Fruit fly (Drosophila melanogaster) Kc167 (cell line): Measurements from ENCODE around the gene bcn92.

Experiments used
- Myc ChIP-seq: fragments of >200 bp; optimal IDR thresholded peaks from 2 replicates; lab custom pipeline; 2017; ENCODE audit warnings: missing external identifiers
- Sin3A ChIP-seq: fragments of >200 bp; optimal IDR thresholded peaks from 2 replicates; lab custom pipeline; 2018; ENCODE audit warnings: missing external identifiers
- h ChIP-seq: fragments of >200 bp; optimal IDR thresholded peaks from 3 replicates; lab custom pipeline; 2018; ENCODE audit warnings: missing external identifiers
- insv ChIP-seq: fragments of >200 bp; optimal IDR thresholded peaks from 3 replicates; lab custom pipeline; 2018; ENCODE audit warnings: missing external identifiers
- psq ChIP-seq: fragments of >200 bp; optimal IDR thresholded peaks from 2 replicates; lab custom pipeline; 2017; ENCODE audit warnings: missing external identifiers
- ttk ChIP-seq: sonication (Bioruptor generic); optimal IDR thresholded peaks from 2 replicates; lab custom pipeline; 2017; ENCODE audit warnings: missing external identifiers

bcn92 gene

dm6 chrX:2142275-2142934 lies 7.0 kb downstream of the bcn92 start:
- TF ChIP-seq Myc (lab: Kevin White, UChicago) (no peak), Sin3A (lab: Kevin White, UChicago) (no peak), psq (no peak), h (no peak), ttk (lab: Kevin White, UChicago) (no peak), insv (lab: Kevin White, UChicago) (no peak)

- TF ChIP-seq h (no peak), ttk (lab: Kevin White, UChicago) (no peak), Myc (lab: Kevin White, UChicago) (no peak), psq (no peak), Sin3A (lab: Kevin White, UChicago) (no peak), insv (lab: Kevin White, UChicago) (no peak)
These were observed 7.6 kb downstream of the bcn92 start for dm6 chrX:2141854-2142216.

dm6 chrX:2141159-2141853 lies 8.1 kb downstream of the bcn92 start, which contains the start of gene D2hgdh:
Gene D2hgdh, plus strand, starts transcription at chrX:2141489.
- TF ChIP-seq psq = no peak
- TF ChIP-seq ttk (lab: Kevin White, UChicago) = no peak
- no peak for TF ChIP-seq h
- TF ChIP-seq Myc (lab: Kevin White, UChicago) = no peak

DNA sequence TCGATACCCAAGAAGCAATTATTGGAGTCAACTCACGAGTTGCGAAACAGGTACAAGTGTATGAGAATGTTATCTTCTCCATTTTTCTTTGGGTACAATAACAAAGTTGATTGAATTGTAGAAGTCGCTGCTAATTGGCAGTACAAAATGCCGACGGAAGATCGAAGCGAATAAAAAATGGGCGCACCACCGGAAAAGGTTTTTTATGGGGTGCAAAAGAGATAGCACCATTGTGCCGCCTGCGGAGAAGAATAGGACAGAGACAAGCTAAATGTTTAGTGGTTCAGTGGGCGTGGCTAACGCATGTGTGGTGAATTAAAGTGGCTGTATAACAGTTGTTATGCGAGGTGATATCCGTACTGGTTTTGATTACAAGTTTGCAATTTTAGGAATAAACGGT lies 9.0 kb downstream of the bcn92 start:
- TF ChIP-seq Myc (lab: Kevin White, UChicago) (no peak), Sin3A (lab: Kevin White, UChicago) (no peak)

dm6 chrX:2139610-2140009 lies 9.8 kb downstream of the bcn92 start:
- TF ChIP-seq insv (lab: Kevin White, UChicago) (no peak), h (no peak), Myc (lab: Kevin White, UChicago) (no peak), Sin3A (lab: Kevin White, UChicago) (no peak), psq (no peak), ttk (lab: Kevin White, UChicago) (no peak)

DNA sequence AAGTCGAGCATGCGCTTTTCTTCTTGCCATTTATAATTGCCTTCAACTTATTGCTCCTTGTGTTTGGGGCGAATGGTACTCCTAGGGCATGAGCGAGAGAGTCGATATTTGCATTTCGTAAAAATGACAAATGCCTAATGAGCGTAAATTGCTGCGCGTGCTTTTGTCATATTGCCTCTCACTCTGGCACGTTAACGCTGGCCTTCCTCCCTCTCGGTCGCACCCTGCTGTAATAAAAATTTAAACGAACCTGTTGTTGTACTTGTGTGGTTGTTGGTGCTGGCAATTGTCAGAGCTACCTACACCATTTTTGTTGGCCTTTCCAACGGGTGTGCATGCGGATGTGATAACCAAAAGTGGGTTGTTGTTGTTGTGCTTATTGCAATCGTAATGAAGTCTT lies 11.0 kb downstream of the bcn92 start:
- no peak for TF ChIP-seq ttk (lab: Kevin White, UChicago)

DNA sequence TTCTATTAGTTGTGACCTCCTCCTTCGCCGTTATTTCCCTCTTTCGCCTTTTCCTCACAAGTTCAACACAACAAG lies 11.3 kb downstream of the bcn92 start, which contains the start of gene ph-p:
Gene ph-p, minus strand, starts transcription at position 30 of the 75 bp plus-strand sequence.
- TF ChIP-seq Sin3A (lab: Kevin White, UChicago) = no peak

dm6 chrX:2137587-2138341 lies 11.7 kb downstream of the bcn92 start:
- no peak for TF ChIP-seq psq
- TF ChIP-seq h = no peak
- no peak for TF ChIP-seq Sin3A (lab: Kevin White, UChicago)
- TF ChIP-seq Myc (lab: Kevin White, UChicago) = no peak
- TF ChIP-seq ttk (lab: Kevin White, UChicago) = no peak

DNA sequence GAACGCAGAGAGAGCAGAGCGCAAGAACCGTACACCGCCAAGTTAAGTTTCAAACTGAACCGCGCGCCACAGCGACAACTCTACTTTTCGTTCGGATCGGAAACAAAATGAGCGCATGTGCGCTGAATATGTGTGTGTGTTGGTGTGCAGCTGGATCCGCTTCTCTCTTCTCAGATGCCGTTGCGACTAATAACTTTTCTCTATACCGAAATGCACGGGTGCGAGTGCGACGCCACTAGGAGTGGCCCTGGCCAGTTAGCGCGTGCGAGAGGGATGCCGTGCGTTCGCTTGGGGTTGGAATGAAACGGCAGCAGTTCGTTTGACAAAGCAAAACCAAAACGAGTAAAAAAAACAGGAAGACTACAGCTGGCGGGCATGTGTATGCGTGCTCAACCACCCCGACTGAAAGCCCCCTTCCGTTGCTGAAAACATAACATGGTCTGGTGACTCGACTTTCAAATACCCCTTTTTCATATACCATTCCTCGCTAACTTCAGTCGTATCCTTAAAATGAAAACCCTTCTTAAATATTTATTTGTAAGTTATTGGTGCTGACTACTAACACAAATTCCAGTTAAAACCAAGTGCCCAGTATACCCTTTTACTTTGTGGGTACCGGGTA lies 12.5 kb downstream of the bcn92 start:
- TF ChIP-seq ttk (lab: Kevin White, UChicago) (no peak), Sin3A (lab: Kevin White, UChicago) (no peak), psq (no peak), Myc (lab: Kevin White, UChicago) (no peak), h (no peak), insv (lab: Kevin White, UChicago) (no peak)

DNA sequence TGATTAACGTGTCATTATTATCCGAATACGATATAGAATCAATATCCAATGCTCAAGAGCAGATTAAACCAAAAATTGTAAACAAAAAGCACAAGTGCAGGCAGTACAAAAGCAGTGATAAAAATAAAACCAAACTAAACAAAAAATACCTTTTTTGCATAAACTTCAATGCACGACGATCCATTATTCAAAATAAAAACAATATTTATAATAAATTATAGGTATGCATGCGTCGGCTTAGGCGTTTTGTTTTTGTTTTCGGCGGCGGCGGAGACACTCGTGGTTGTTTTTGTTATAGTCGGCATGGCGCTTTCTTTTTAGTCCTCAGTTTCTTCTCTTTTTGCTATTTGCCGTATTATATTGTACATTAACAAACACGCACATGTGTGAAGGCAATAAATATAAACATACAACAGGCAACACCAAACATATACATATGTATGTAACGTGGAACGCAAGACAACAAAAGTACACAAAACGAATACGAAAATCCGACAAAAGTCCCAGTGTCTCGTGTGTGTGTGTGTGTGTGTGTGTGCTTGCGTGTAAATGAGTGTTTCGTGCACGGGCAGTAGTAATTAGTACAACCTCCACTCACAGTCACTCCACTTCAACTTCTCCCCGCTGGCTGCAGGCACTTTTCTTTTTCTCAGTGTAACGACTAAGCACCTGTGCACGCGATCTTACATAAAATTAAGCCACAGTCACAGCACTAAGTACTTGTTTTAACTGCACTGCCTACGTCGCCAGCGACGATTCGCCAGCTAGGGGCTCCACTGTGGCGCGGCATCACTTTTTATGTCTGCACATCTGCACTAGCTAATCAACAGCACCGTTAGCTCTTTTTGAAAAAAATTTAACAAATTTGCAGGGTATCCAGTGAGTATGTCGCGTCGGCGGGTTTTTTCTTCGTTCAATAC lies 13.3 kb downstream of the bcn92 start:
- TF ChIP-seq psq (no peak), insv (lab: Kevin White, UChicago) (no peak), Myc (lab: Kevin White, UChicago) (no peak), ttk (lab: Kevin White, UChicago) (no peak), h (no peak), Sin3A (lab: Kevin White, UChicago) (no peak)

DNA sequence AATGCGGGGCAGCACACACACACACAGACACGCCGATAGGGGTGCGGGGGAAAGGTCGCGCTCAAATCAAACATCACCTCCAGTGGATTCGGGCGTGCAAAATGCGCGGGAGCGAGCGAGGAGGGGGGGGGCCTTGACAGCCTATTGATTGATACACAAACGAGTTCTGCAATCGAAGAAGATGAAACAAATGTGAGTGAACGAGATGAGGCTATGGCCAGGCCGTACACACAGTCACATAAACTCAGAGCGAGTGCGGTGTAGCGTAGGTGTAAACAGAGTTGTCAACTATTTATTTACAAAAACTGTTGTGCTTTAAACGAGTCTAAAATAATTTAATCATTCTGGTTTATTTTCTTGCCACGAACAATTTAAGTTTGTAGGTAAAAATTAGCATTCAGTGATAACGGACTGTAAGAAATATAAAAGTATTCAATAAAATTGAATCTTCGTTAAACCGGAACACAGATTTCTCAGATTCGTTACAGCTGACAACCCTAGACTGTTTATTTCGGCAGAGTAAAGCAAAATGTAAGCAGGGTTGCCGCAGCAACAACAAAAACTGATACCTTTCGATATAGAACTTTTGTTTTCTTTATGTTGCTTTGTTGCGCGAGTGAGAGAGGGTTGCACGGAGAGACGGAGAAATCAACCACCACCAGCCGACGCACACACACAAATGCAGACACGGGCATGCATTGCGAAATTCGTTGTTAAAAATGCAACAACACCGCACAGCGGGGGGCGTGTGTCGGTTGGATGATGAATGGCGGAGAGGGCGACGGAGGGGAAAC lies 14.3 kb downstream of the bcn92 start:
- peak; percentile 81 for TF ChIP-seq ttk (lab: Kevin White, UChicago)
- no peak for TF ChIP-seq Myc (lab: Kevin White, UChicago)
- TF ChIP-seq psq = no peak
- no peak for TF ChIP-seq Sin3A (lab: Kevin White, UChicago)
- no peak for TF ChIP-seq h
- no peak for TF ChIP-seq insv (lab: Kevin White, UChicago)
